Worm (Caenorhabditis elegans): ENCODE results near the gene snrp-200.
A peak's percentile ranks its signal among the peaks of the same experiment; 100 is the strongest.

ce11 chrII:12768167-12768712 lies 31.5 kb upstream of the snrp-200 start, which contains the start of the genes vps-2 and tiar-2:
- TF ChIP-seq sptf-1 (tag; optimal IDR thresholded peaks at IDR 0.05) (no peak), nhr-28 (tag; optimal IDR thresholded peaks at IDR 0.05) (no peak), lsy-2 (tag; optimal IDR thresholded peaks at IDR 0.05) (peak; percentile 78 to 81), mdl-1 (tag; optimal IDR thresholded peaks at IDR 0.05) (no peak), nhr-84 (tag; optimal IDR thresholded peaks at IDR 0.05) (no peak), unc-130 (tag; optimal IDR thresholded peaks at IDR 0.05) (no peak)
